Worm (Caenorhabditis elegans) whole organism, L4 larva: ENCODE measurements around the gene C02H6.3.

Experiments
- aha-1 ChIP-seq: fragments of 150-350 bp; peaks from one replicate; lab custom pipeline; 2014; ENCODE audit warnings: missing biosample characterization, missing genetic modification characterization
- dve-1 ChIP-seq: sonication (generic microtip); optimal IDR thresholded peaks from 2 replicates; lab custom pipeline; 2017; ENCODE audit warnings: antibody characterized with exemption, mild to moderate bottlenecking, missing genetic modification characterization, missing compliant biosample characterization; ENCODE audit not compliant: insufficient read depth
- lin-39 ChIP-seq: fragments of 150-350 bp; optimal IDR thresholded peaks from 2 replicates; lab custom pipeline; 2014; ENCODE audit warnings: missing biosample characterization, missing genetic modification reagents, missing genetic modification characterization
- nhr-48 ChIP-seq: sonication (generic microtip); optimal IDR thresholded peaks from 2 replicates; lab custom pipeline; 2016; ENCODE audit warnings: mild to moderate bottlenecking, missing genetic modification characterization, missing compliant biosample characterization
- zag-1 ChIP-seq: fragments of 150-350 bp; optimal IDR thresholded peaks from 2 replicates; lab custom pipeline; 2014; ENCODE audit warnings: missing biosample characterization, missing genetic modification characterization

ce11 chrV:7386052-7386573 lies 1.5 kb downstream of the C02H6.3 start, which contains the start of gene srp-6:
- TF ChIP-seq aha-1 (tag; lab: Kevin White, UChicago) = no peak
- TF ChIP-seq lin-39 = no peak
- TF ChIP-seq dve-1 (tag; lab: Kevin White, UChicago) = peak; percentile 10
- no peak for TF ChIP-seq zag-1 (tag; lab: Kevin White, UChicago)
- no peak for TF ChIP-seq nhr-48 (tag; lab: Kevin White, UChicago)
